Worm (Caenorhabditis elegans): ENCODE data around the gene asp-3.

DNA sequence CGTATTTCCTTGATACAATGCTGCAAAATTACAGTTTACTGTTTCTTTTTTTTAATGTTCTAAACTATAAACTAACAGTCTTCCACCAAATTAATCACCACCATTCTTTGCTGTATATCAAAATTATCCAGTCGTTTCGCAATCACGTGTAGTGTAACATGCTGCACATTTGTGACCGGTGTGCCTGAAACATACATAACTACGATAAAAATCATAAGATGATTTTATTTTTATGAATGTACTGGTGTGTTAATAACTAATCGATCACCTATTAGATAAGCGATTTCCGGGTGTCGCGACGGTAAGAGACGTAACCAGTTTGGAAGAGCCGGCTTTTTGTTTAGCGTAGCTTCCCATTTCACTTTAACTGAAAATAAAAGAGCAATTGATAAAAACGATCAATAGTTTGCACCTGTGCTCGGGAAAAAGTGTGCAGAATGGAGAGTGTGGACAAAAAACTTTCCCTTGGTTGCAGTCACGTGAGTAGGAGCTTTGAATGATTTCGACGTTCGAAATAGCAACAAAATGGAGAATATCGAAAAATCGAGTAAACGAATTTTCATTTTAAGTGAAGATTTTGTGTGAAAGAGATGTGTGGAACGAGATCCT, 1.8 kb upstream of the asp-3 start, which contains the start of gene sgca-1:
- TF ChIP-seq scrt-1 (GFP tag; IDR thresholded peaks at IDR 0.05) (no peak), tra-4 (tag; optimal IDR thresholded peaks at IDR 0.05) (no peak)
